Worm (Caenorhabditis elegans) whole organism, L3 larva: ENCODE data around the gene algn-1.

Experiments used
- ama-1 ChIP-seq: fragments of 150-350 bp; optimal IDR thresholded peaks from 2 replicates; lab custom pipeline; 2018
- ceh-28 ChIP-seq: fragments of 150-350 bp; optimal IDR thresholded peaks from 2 replicates; lab custom pipeline; 2014; ENCODE audit warnings: missing biosample characterization, missing genetic modification reagents, missing genetic modification characterization
- ceh-82 ChIP-seq: fragments of 150-350 bp; optimal IDR thresholded peaks from 2 replicates; lab custom pipeline; 2014; ENCODE audit warnings: missing biosample characterization, missing genetic modification characterization
- ceh-9 ChIP-seq: sonication (generic microtip); optimal IDR thresholded peaks from 2 replicates; lab custom pipeline; 2018; ENCODE audit warnings: missing biosample characterization, missing genetic modification characterization
- fkh-10 ChIP-seq: sonication (generic microtip); optimal IDR thresholded peaks from 2 replicates; lab custom pipeline; 2017; ENCODE audit warnings: missing biosample characterization, missing genetic modification reagents, missing genetic modification characterization
- jun-1 ChIP-seq: fragments of 150-350 bp; optimal IDR thresholded peaks from 2 replicates; lab custom pipeline; 2014; ENCODE audit warnings: missing biosample characterization, missing genetic modification reagents, missing genetic modification characterization
- nhr-23 ChIP-seq: fragments of 150-350 bp; optimal IDR thresholded peaks from 2 replicates; lab custom pipeline; 2014; ENCODE audit warnings: missing biosample characterization, missing genetic modification reagents, missing genetic modification characterization
- nhr-237 ChIP-seq: fragments of 150-350 bp; optimal IDR thresholded peaks from 2 replicates; lab custom pipeline; 2014; ENCODE audit warnings: missing biosample characterization, missing genetic modification characterization
- nhr-28 ChIP-seq: fragments of 150-350 bp; optimal IDR thresholded peaks from 2 replicates; lab custom pipeline; 2014; ENCODE audit warnings: missing biosample characterization, missing genetic modification characterization
- nhr-67 ChIP-seq: fragments of 150-350 bp; optimal IDR thresholded peaks from 2 replicates; lab custom pipeline; 2014; ENCODE audit warnings: missing biosample characterization, missing genetic modification characterization
- nhr-76 ChIP-seq: fragments of 150-350 bp; sonication (generic microtip); optimal IDR thresholded peaks from 5 replicates; lab custom pipeline; 2014; ENCODE audit warnings: missing biosample characterization, missing genetic modification characterization
- sea-2 ChIP-seq: fragments of 150-350 bp; sonication (generic microtip); optimal IDR thresholded peaks from 4 replicates; lab custom pipeline; 2014; ENCODE audit warnings: missing biosample characterization, missing genetic modification reagents, missing genetic modification characterization
- snpc-4 ChIP-seq: fragments of 150-350 bp; optimal IDR thresholded peaks from 2 replicates; lab custom pipeline; 2014; ENCODE audit warnings: missing biosample characterization, missing genetic modification characterization
- ztf-4 ChIP-seq: fragments of 150-350 bp; optimal IDR thresholded peaks from 2 replicates; lab custom pipeline; 2014; ENCODE audit warnings: missing biosample characterization, missing genetic modification characterization

DNA sequence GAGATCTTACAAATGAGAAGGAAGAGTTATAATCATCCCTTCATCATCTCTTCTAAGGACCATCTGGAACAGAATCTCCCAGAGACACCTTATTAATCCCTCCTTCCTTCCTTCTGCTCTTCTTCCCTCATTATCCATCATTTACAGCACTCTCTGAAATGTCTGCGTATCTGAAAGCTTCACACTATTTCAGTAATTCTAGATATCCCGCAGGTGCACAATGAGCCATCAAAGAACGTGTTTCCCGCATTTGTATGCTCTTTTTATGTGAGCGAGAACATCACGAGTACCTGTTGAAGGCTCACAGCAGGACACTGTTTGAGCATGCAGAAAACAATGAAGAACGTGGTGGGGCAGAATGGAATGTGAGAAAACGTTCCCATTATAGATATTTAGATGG, 16.5 kb downstream of the algn-1 start:
- TF ChIP-seq ceh-28 (tag; lab: Kevin White, UChicago) (no peak), jun-1 (tag; lab: Kevin White, UChicago) (no peak), nhr-237 (tag; lab: Kevin White, UChicago) (no peak), ceh-9 (tag; lab: Kevin White, UChicago) (no peak), fkh-10 (GFP tag; lab: Kevin White, UChicago) (no peak), nhr-28 (tag; lab: Kevin White, UChicago) (no peak), ceh-82 (no peak), ztf-4 (tag; lab: Kevin White, UChicago) (no peak), nhr-76 (tag; lab: Kevin White, UChicago) (no peak), sea-2 (no peak), nhr-23 (tag; lab: Kevin White, UChicago) (no peak), snpc-4 (tag; lab: Kevin White, UChicago) (no peak), nhr-67 (tag; lab: Kevin White, UChicago) (no peak), ama-1 (lab: Kevin White, UChicago) (no peak)
